Worm (Caenorhabditis elegans) whole organism, L4 larva: Measurements from ENCODE around the gene shc-2.

Experiments used
- aha-1 ChIP-seq: fragments of 150-350 bp; peaks from one replicate; lab custom pipeline; 2014; ENCODE audit warnings: missing biosample characterization, missing genetic modification characterization
- dmd-9 ChIP-seq: fragments of 200-800 bp; sonication (Bioruptor generic); IDR thresholded peaks from 2 replicates; pipeline ENCODE4 v1.3.6; 2022; ENCODE audit warnings: missing genetic modification reagents, missing genetic modification characterization, missing compliant biosample characterization
- dpl-1 ChIP-seq: fragments of 150-350 bp; optimal IDR thresholded peaks from 2 replicates; lab custom pipeline; 2014; ENCODE audit warnings: missing biosample characterization, missing genetic modification reagents, missing genetic modification characterization
- duxl-1 ChIP-seq: sonication (generic microtip); optimal IDR thresholded peaks from 2 replicates; lab custom pipeline; 2016; ENCODE audit warnings: mild to moderate bottlenecking, missing genetic modification characterization, moderate library complexity, missing compliant biosample characterization; ENCODE audit not compliant: poor library complexity
- madf-5 ChIP-seq, 2 experiments: fragments of 200-800 bp; sonication (Bioruptor generic); IDR thresholded peaks; 2 replicates each; pipeline ENCODE4 v1.3.6; 2022; ENCODE audit warnings: missing compliant biosample characterization in 2 of 2, missing genetic modification characterization in 2 of 2
- mdl-1 ChIP-seq, 2 experiments: fragments of 150-350 bp in 1 of 2; sonication (generic microtip) in 1 of 2; optimal IDR thresholded peaks; 2 replicates each; lab custom pipeline; 2014 to 2017; ENCODE audit warnings: missing biosample characterization in 2 of 2, missing genetic modification characterization in 2 of 2
- nhr-111 ChIP-seq: fragments of 200-800 bp; sonication (Bioruptor generic); optimal IDR thresholded peaks from 2 replicates; lab custom pipeline; 2018; ENCODE audit warnings: mild to moderate bottlenecking, missing genetic modification characterization, missing compliant biosample characterization
- pqm-1 ChIP-seq: sonication (generic microtip); optimal IDR thresholded peaks from 2 replicates; lab custom pipeline; 2017; ENCODE audit warnings: missing biosample characterization, missing genetic modification characterization
- unc-62 ChIP-seq, 3 experiments: fragments of 150-350 bp in 1 of 3; sonication (generic microtip); optimal IDR thresholded peaks in 2 of 3; peaks in 1 of 3; 1 replicate in 1 of 3; 2 replicates in 2 of 3; lab custom pipeline; 2014 to 2017; ENCODE audit warnings: missing biosample characterization in 3 of 3, missing genetic modification characterization in 3 of 3, missing genetic modification reagents in 3 of 3, missing genotype in 1 of 3
- zag-1 ChIP-seq: fragments of 150-350 bp; optimal IDR thresholded peaks from 2 replicates; lab custom pipeline; 2014; ENCODE audit warnings: missing biosample characterization, missing genetic modification characterization

- peak; percentile 78 for TF ChIP-seq duxl-1 (tag; lab: Kevin White, UChicago)
- TF ChIP-seq dpl-1 (GFP tag; lab: Kevin White, UChicago) = peak; percentile 45
- TF ChIP-seq nhr-111 (GFP tag; lab: Kevin White, UChicago) = peak; percentile 42
- peak; percentile 78 for TF ChIP-seq dmd-9 (GFP tag; lab: Robert Waterston, UW)
- TF ChIP-seq pqm-1 (tag; lab: Kevin White, UChicago) = no peak
- TF ChIP-seq unc-62 (GFP tag; optimal IDR thresholded peaks at IDR 0.05 in 1 of 2; lab: Kevin White, UChicago) = peak in 1 of 2 experiments; percentile 80
- no peak for TF ChIP-seq unc-62 (tag; optimal IDR thresholded peaks at IDR 0.05; lab: Kevin White, UChicago)
- TF ChIP-seq zag-1 (tag; lab: Kevin White, UChicago) = no peak
- TF ChIP-seq aha-1 (tag; lab: Kevin White, UChicago) = peak; percentile 98
- peak in 1 of 2 experiments; percentile 25 for TF ChIP-seq mdl-1 (tag; optimal IDR thresholded peaks at IDR 0.05; lab: Kevin White, UChicago)
- TF ChIP-seq madf-5 (GFP tag; IDR thresholded peaks at IDR 0.05; lab: Robert Waterston, UW) = peak in 1 of 2 experiments; percentile 52; a peak in 1 of 4 replicates
Measured at ce11 chrII:5032669-5033068, 63.7 kb downstream of the shc-2 start.
